Worm (Caenorhabditis elegans) whole organism, L1 larva: Measurements from ENCODE around the gene B0222.15.

Experiments used
- aly-2 ChIP-seq: fragments of 150-350 bp; optimal IDR thresholded peaks from 2 replicates; lab custom pipeline; 2014; ENCODE audit warnings: missing biosample characterization, missing genetic modification characterization
- ces-1 ChIP-seq: fragments of 150-350 bp; optimal IDR thresholded peaks from 2 replicates; lab custom pipeline; 2014; ENCODE audit warnings: missing biosample characterization, missing genetic modification reagents, missing genetic modification characterization
- lin-15B ChIP-seq: fragments of 150-350 bp; sonication (generic microtip); optimal IDR thresholded peaks from 3 replicates; lab custom pipeline; 2014; ENCODE audit warnings: missing biosample characterization, missing genetic modification characterization
- nhr-237 ChIP-seq: fragments of 150-350 bp; optimal IDR thresholded peaks from 2 replicates; lab custom pipeline; 2014; ENCODE audit warnings: missing biosample characterization, missing genetic modification characterization
- pax-3 ChIP-seq: fragments of 200-800 bp; sonication (Bioruptor generic); optimal IDR thresholded peaks from 2 replicates; lab custom pipeline; 2018; ENCODE audit warnings: mild to moderate bottlenecking, missing genetic modification characterization, moderate library complexity, missing compliant biosample characterization
- unc-62 ChIP-seq: fragments of 150-350 bp; optimal IDR thresholded peaks from 2 replicates; lab custom pipeline; 2014; ENCODE audit warnings: missing biosample characterization, missing genetic modification reagents, missing genetic modification characterization

- no peak for TF ChIP-seq aly-2 (tag; lab: Kevin White, UChicago)
- no peak for TF ChIP-seq pax-3 (tag; lab: Kevin White, UChicago)
- TF ChIP-seq nhr-237 (tag; lab: Kevin White, UChicago): no peak
- no peak for TF ChIP-seq ces-1 (GFP tag; lab: Kevin White, UChicago)
- TF ChIP-seq lin-15B (tag; lab: Kevin White, UChicago): no peak
- no peak for TF ChIP-seq unc-62 (GFP tag; lab: Kevin White, UChicago)
Measured at ce11 chrV:9191406-9191805, 34.8 kb upstream of the B0222.15 start, which contains the start of gene sphr-1.
